Worm (Caenorhabditis elegans): ENCODE measurements around the gene cpr-5.

cpr-5 gene

DNA sequence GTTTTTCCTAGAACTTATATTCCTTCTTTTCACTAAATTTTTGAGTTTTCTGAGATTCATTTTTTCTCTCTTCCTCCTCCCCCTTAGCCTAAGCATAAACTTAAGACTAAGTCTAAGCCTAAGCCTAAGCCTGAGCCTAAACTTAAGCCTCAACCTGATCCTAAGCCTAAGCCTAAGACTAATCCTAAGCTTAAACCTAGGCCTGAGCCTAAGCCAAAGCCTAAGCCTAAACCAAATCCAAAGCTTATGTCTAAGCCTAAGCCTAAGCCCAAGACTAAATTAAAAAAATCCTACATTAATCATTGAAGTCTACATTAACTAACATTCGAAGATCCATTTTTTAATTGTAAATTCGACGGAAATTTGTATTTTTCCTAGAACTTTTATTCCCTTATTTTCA, 7.0 kb upstream of the cpr-5 start:
- peak; percentile 76 for TF ChIP-seq dve-1 (tag; optimal IDR thresholded peaks at IDR 0.05)
- no peak for TF ChIP-seq lim-6 (tag; optimal IDR thresholded peaks at IDR 0.05)
- TF ChIP-seq ceh-31 (tag; optimal IDR thresholded peaks at IDR 0.05), result no peak

- TF ChIP-seq fkh-6 (tag; optimal IDR thresholded peaks at IDR 0.05) (no peak), ceh-30 (tag; optimal IDR thresholded peaks at IDR 0.05) (no peak), sox-2 (GFP tag; IDR thresholded peaks at IDR 0.05) (no peak), ztf-16 (tag; optimal IDR thresholded peaks at IDR 0.05) (no peak), sox-4 (tag; optimal IDR thresholded peaks at IDR 0.05) (no peak), ceh-31 (tag; optimal IDR thresholded peaks at IDR 0.05) (no peak), fkh-10 (GFP tag; optimal IDR thresholded peaks at IDR 0.05) (no peak), eyg-1 (tag; optimal IDR thresholded peaks at IDR 0.05) (no peak), ref-2 (tag; optimal IDR thresholded peaks at IDR 0.05) (no peak)
Observed at ce11 chrV:1134302-1134701, 466 bp upstream of the cpr-5 start, which contains the start of gene cpr-8. Gene cpr-8, plus strand, starts transcription at chrV:1134602.

DNA sequence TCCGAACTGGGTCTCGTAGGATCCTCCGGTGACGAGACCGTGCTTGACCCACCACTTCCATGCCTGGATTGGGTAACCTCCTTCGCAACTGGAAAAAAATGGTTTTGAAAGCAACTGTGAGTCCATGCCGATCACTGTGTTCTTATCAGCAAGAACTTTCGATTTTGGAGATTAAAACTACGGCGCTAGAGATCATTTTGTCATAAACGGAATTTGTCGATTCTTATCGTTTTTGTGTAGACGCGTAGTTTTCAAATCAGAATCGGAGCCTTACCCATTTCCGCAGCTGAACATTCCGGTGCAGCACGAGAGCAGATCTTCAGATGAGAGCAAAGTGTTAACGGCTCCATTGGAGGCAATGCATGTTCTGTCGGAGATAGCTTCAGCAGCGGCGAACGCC, 613 bp downstream of the cpr-5 start:
- no peak for TF ChIP-seq ceh-14 (tag; optimal IDR thresholded peaks at IDR 0.05)
- no peak for TF ChIP-seq ceh-24 (tag; optimal IDR thresholded peaks at IDR 0.05)
- TF ChIP-seq mec-3 (tag; optimal IDR thresholded peaks at IDR 0.05; ENCODE audit: borderline replicate concordance), result no peak
- TF ChIP-seq C38D4.7 (GFP tag; optimal IDR thresholded peaks at IDR 0.05), result no peak
- TF ChIP-seq K02D7.2 (tag; optimal IDR thresholded peaks at IDR 0.05), result no peak
- TF ChIP-seq fkh-10 (GFP tag; optimal IDR thresholded peaks at IDR 0.05), result no peak
- TF ChIP-seq unc-42 (tag; optimal IDR thresholded peaks at IDR 0.05), result no peak
- TF ChIP-seq rnt-1 (tag; optimal IDR thresholded peaks at IDR 0.05), result no peak
- TF ChIP-seq che-1 (tag; optimal IDR thresholded peaks at IDR 0.05), result no peak
- no peak for TF ChIP-seq ets-4 (tag; optimal IDR thresholded peaks at IDR 0.05)
- no peak for TF ChIP-seq pha-4 (tag; optimal IDR thresholded peaks at IDR 0.05)
- TF ChIP-seq ceh-19 (GFP tag; optimal IDR thresholded peaks at IDR 0.05), result no peak
- TF ChIP-seq hlh-6 (tag; optimal IDR thresholded peaks at IDR 0.05), result no peak
- TF ChIP-seq zip-5 (tag; optimal IDR thresholded peaks at IDR 0.05), result no peak
- TF ChIP-seq npax-4 (tag; optimal IDR thresholded peaks at IDR 0.05), result no peak
- TF ChIP-seq pqm-1 (tag; optimal IDR thresholded peaks at IDR 0.05), result no peak
- TF ChIP-seq K09A11.1 (tag; optimal IDR thresholded peaks at IDR 0.05; ENCODE audit: insufficient read depth), result no peak
- TF ChIP-seq ama-1 (optimal IDR thresholded peaks at IDR 0.05), result no peak
- no peak for TF ChIP-seq ceh-34 (tag; optimal IDR thresholded peaks at IDR 0.05)
- no peak for TF ChIP-seq ceh-22 (tag; optimal IDR thresholded peaks at IDR 0.05)

DNA sequence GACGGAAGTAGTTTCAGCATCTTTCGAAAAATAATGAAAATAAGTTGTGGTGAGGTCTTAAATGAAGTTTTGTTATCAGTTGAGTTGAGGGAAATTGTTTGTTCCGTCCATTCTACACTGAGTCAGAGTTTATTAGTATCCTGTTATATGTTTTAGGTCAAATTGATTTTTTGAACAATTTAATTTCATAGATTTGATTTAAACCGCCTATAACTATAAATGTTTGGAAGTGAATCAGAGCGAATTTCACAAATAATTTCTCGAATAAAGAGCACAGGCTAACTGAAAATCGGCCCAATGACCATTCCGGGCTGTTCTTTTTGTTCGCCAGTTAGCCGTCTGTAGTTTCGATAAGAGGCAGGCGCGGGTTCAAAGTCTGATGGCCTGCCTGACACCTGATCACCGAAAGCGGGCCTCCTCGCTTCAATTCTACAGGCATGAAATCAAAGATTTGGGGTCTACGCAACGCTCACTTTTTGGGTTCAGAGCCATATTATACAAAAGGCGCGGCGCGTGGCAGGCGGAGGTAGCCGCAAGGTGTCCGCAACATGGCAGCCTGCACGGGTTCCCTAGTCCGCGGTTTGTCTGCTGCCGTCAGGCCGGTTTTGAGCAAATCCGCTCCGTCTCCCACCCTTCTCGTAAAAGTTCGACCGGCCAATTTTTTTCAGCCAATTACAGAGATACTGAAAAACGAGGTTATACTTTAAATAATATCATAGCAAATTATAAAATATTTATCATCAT, 1.8 kb downstream of the cpr-5 start, which contains the start of gene W07B8.4:
TSS of gene W07B8.4 (minus strand) at position 51 of the 744 bp plus-strand sequence.
- no peak for TF ChIP-seq sdc-2 (tag; optimal IDR thresholded peaks at IDR 0.05)
- TF ChIP-seq ceh-31 (tag; optimal IDR thresholded peaks at IDR 0.05), result no peak
- no peak for TF ChIP-seq ceh-34 (tag; optimal IDR thresholded peaks at IDR 0.05)
- TF ChIP-seq nfya-1 (tag; optimal IDR thresholded peaks at IDR 0.05), result no peak
- TF ChIP-seq pat-9 (tag; optimal IDR thresholded peaks at IDR 0.05), result no peak
- no peak for TF ChIP-seq unc-55 (GFP tag; optimal IDR thresholded peaks at IDR 0.05)
- no peak for TF ChIP-seq tbx-7 (tag; optimal IDR thresholded peaks at IDR 0.05)
- no peak for TF ChIP-seq pag-3 (tag; optimal IDR thresholded peaks at IDR 0.05; ENCODE audit: borderline replicate concordance)
- TF ChIP-seq hlh-8 (tag; optimal IDR thresholded peaks at IDR 0.05), result no peak
- TF ChIP-seq ets-4 (tag; optimal IDR thresholded peaks at IDR 0.05), result no peak
- TF ChIP-seq ttx-3 (tag; optimal IDR thresholded peaks at IDR 0.05), result no peak
- TF ChIP-seq ceh-6 (GFP tag; optimal IDR thresholded peaks at IDR 0.05), result no peak
- no peak for TF ChIP-seq unc-86 (tag; optimal IDR thresholded peaks at IDR 0.05)
- TF ChIP-seq sox-2 (GFP tag; IDR thresholded peaks at IDR 0.05), result no peak

Data from whole organism, late embryonic.